Worm (Caenorhabditis elegans) whole organism, L4 larva: Measurements from ENCODE around the gene F48D6.4.

ENCODE experiments used
- D1046.2 ChIP-seq: fragments of 200-800 bp; sonication (Bioruptor generic); IDR thresholded peaks from 2 replicates; pipeline ENCODE4 v1.3.6; 2022; ENCODE audit warnings: missing genetic modification characterization, missing compliant biosample characterization
- F37D6.2 ChIP-seq: sonication (generic microtip); optimal IDR thresholded peaks from 2 replicates; lab custom pipeline; 2016; ENCODE audit warnings: mild to moderate bottlenecking, missing genetic modification characterization, missing compliant biosample characterization
- F44E2.7 ChIP-seq: fragments of 200-800 bp; sonication (Bioruptor generic); IDR thresholded peaks from 2 replicates; pipeline ENCODE4 v2.1.2; 2022; ENCODE audit warnings: missing genetic modification characterization, missing compliant biosample characterization
- T26A8.4 ChIP-seq: fragments of 200-800 bp; sonication (Bioruptor generic); IDR thresholded peaks from 2 replicates; pipeline ENCODE4 v1.3.6; 2022; ENCODE audit warnings: missing genetic modification characterization, missing compliant biosample characterization
- Y5F2A.4 ChIP-seq: fragments of 200-800 bp; sonication (Bioruptor generic); optimal IDR thresholded peaks from 2 replicates; lab custom pipeline; 2018; ENCODE audit warnings: mild to moderate bottlenecking, missing genetic modification characterization, missing compliant biosample characterization
- Y75B8A.6 ChIP-seq: fragments of 200-800 bp; sonication (Bioruptor generic); IDR thresholded peaks from 2 replicates; pipeline ENCODE4 v1.3.6; 2022; ENCODE audit warnings: missing genetic modification reagents, missing genetic modification characterization, missing compliant biosample characterization
- aha-1 ChIP-seq: fragments of 150-350 bp; peaks from one replicate; lab custom pipeline; 2014; ENCODE audit warnings: missing biosample characterization, missing genetic modification characterization
- ama-1 ChIP-seq: fragments of 150-350 bp; optimal IDR thresholded peaks from 2 replicates; lab custom pipeline; 2014; ENCODE audit warnings: inconsistent platforms, mixed read lengths
- ceh-28 ChIP-seq: fragments of 150-350 bp; optimal IDR thresholded peaks from 2 replicates; lab custom pipeline; 2014; ENCODE audit warnings: missing biosample characterization, missing genetic modification reagents, missing genetic modification characterization
- ceh-32 ChIP-seq: sonication (generic microtip); optimal IDR thresholded peaks from 2 replicates; lab custom pipeline; 2016; ENCODE audit warnings: mild to moderate bottlenecking, missing genetic modification characterization, missing compliant biosample characterization; ENCODE audit not compliant: poor library complexity
- cey-2 ChIP-seq: sonication (generic microtip); optimal IDR thresholded peaks from 3 replicates; lab custom pipeline; 2017; ENCODE audit warnings: missing genetic modification characterization, mild to moderate bottlenecking, missing compliant biosample characterization, antibody characterized with exemption, borderline replicate concordance; ENCODE audit not compliant: insufficient read depth
- daf-16 ChIP-seq, 3 experiments: sonication (generic microtip); optimal IDR thresholded peaks; 2 replicates each; lab custom pipeline; 2016 to 2017; ENCODE audit warnings: missing genetic modification characterization in 3 of 3, missing genetic modification reagents in 3 of 3, mild to moderate bottlenecking in 2 of 3, missing compliant biosample characterization in 2 of 3, missing biosample characterization in 1 of 3, moderate library complexity in 1 of 3
- duxl-1 ChIP-seq: sonication (generic microtip); optimal IDR thresholded peaks from 2 replicates; lab custom pipeline; 2016; ENCODE audit warnings: mild to moderate bottlenecking, missing genetic modification characterization, moderate library complexity, missing compliant biosample characterization; ENCODE audit not compliant: poor library complexity
- egl-27 ChIP-seq: sonication (generic microtip); optimal IDR thresholded peaks from 3 replicates; lab custom pipeline; 2017; ENCODE audit warnings: missing biosample characterization, missing genetic modification reagents, missing genetic modification characterization
- hif-1 ChIP-seq, 2 experiments: sonication (generic microtip); optimal IDR thresholded peaks; 2 replicates each; lab custom pipeline; 2016 to 2017; ENCODE audit warnings: missing compliant biosample characterization in 2 of 2, missing genetic modification characterization in 2 of 2, missing genetic modification reagents in 2 of 2, missing genotype in 2 of 2, mild to moderate bottlenecking in 1 of 2
- hlh-11 ChIP-seq: fragments of 200-800 bp; sonication (Bioruptor generic); optimal IDR thresholded peaks from 2 replicates; lab custom pipeline; 2018; ENCODE audit warnings: mild to moderate bottlenecking, missing genetic modification characterization, missing compliant biosample characterization
- hlh-30 ChIP-seq: sonication (generic microtip); optimal IDR thresholded peaks from 2 replicates; lab custom pipeline; 2017; ENCODE audit warnings: antibody characterized with exemption, mild to moderate bottlenecking, missing genetic modification characterization, missing compliant biosample characterization; ENCODE audit not compliant: insufficient read depth
- hmg-1.1 ChIP-seq: fragments of 200-800 bp; sonication (Bioruptor generic); IDR thresholded peaks from 2 replicates; pipeline ENCODE4 v1.3.6; 2022; ENCODE audit warnings: missing genetic modification reagents, missing genetic modification characterization, missing compliant biosample characterization
- lin-1 ChIP-seq: fragments of 200-800 bp; sonication (Bioruptor generic); IDR thresholded peaks from 2 replicates; pipeline ENCODE4 v1.3.6; 2022; ENCODE audit warnings: missing genetic modification reagents, missing genetic modification characterization, missing compliant biosample characterization
- lin-13 ChIP-seq: fragments of 150-350 bp; optimal IDR thresholded peaks from 2 replicates; lab custom pipeline; 2014; ENCODE audit warnings: missing biosample characterization, missing genetic modification reagents, missing genetic modification characterization
- lin-15B ChIP-seq: fragments of 150-350 bp; sonication (generic microtip); optimal IDR thresholded peaks from 3 replicates; lab custom pipeline; 2014; ENCODE audit warnings: missing biosample characterization, missing genetic modification characterization
- lin-38 ChIP-seq: fragments of 200-800 bp; sonication (Bioruptor generic); IDR thresholded peaks from 2 replicates; pipeline ENCODE4 v1.3.6; 2022; ENCODE audit warnings: missing genetic modification reagents, missing genetic modification characterization, missing compliant biosample characterization
- lsy-2 ChIP-seq, 2 experiments: fragments of 150-350 bp in 1 of 2; sonication (generic microtip) in 1 of 2; optimal IDR thresholded peaks; 2 replicates each; lab custom pipeline; 2014 to 2017; ENCODE audit warnings: missing biosample characterization in 2 of 2, missing genetic modification characterization in 2 of 2
- mep-1 ChIP-seq: fragments of 150-350 bp; sonication (generic microtip); optimal IDR thresholded peaks from 3 replicates; lab custom pipeline; 2014; ENCODE audit warnings: missing biosample characterization, missing genetic modification characterization
- mes-2 ChIP-seq: sonication (generic microtip); optimal IDR thresholded peaks from 2 replicates; lab custom pipeline; 2016; ENCODE audit warnings: missing genotype, mild to moderate bottlenecking, missing genetic modification characterization, missing compliant biosample characterization; ENCODE audit not compliant: poor library complexity, severe bottlenecking
- nhr-10 ChIP-seq: fragments of 150-350 bp; optimal IDR thresholded peaks from 2 replicates; lab custom pipeline; 2014; ENCODE audit warnings: missing biosample characterization, missing genetic modification characterization
- nhr-111 ChIP-seq: fragments of 200-800 bp; sonication (Bioruptor generic); optimal IDR thresholded peaks from 2 replicates; lab custom pipeline; 2018; ENCODE audit warnings: mild to moderate bottlenecking, missing genetic modification characterization, missing compliant biosample characterization
- nhr-25 ChIP-seq: sonication (generic microtip); optimal IDR thresholded peaks from 2 replicates; lab custom pipeline; 2017; ENCODE audit warnings: missing genetic modification characterization, mild to moderate bottlenecking, missing compliant biosample characterization, antibody characterized with exemption, moderate library complexity, borderline replicate concordance; ENCODE audit not compliant: insufficient read depth
- nhr-41 ChIP-seq: fragments of 200-800 bp; sonication (Bioruptor generic); IDR thresholded peaks from 2 replicates; pipeline ENCODE4 v1.3.6; 2022; ENCODE audit warnings: missing genetic modification reagents, missing genetic modification characterization, missing compliant biosample characterization
- nhr-42 ChIP-seq: fragments of 200-800 bp; sonication (Bioruptor generic); IDR thresholded peaks from 2 replicates; pipeline ENCODE4 v1.3.6; 2022; ENCODE audit warnings: missing genetic modification characterization, missing compliant biosample characterization
- nhr-6 ChIP-seq: fragments of 150-350 bp; optimal IDR thresholded peaks from 2 replicates; lab custom pipeline; 2014; ENCODE audit warnings: missing biosample characterization, missing genetic modification characterization
- pqm-1 ChIP-seq: sonication (generic microtip); optimal IDR thresholded peaks from 2 replicates; lab custom pipeline; 2017; ENCODE audit warnings: missing biosample characterization, missing genetic modification characterization
- rbr-2 ChIP-seq: sonication (generic microtip); optimal IDR thresholded peaks from 2 replicates; lab custom pipeline; 2016; ENCODE audit warnings: missing genotype, missing genetic modification characterization, missing compliant biosample characterization
- saeg-2 ChIP-seq: fragments of 200-800 bp; sonication (Bioruptor generic); IDR thresholded peaks from 2 replicates; pipeline ENCODE4 v1.3.6; 2022; ENCODE audit warnings: missing genetic modification reagents, missing genetic modification characterization, missing compliant biosample characterization
- set-16 ChIP-seq: fragments of 200-800 bp; sonication (Bioruptor generic); IDR thresholded peaks from 2 replicates; pipeline ENCODE4 v1.3.6; 2022; ENCODE audit warnings: missing genetic modification reagents, missing genetic modification characterization, missing compliant biosample characterization
- snpc-1.2 ChIP-seq: fragments of 200-800 bp; sonication (Bioruptor generic); IDR thresholded peaks from 2 replicates; pipeline ENCODE4 v1.3.6; 2022; ENCODE audit warnings: missing genetic modification reagents, missing genetic modification characterization, missing compliant biosample characterization
- snpc-4 ChIP-seq: fragments of 150-350 bp; optimal IDR thresholded peaks from 2 replicates; lab custom pipeline; 2014; ENCODE audit warnings: missing biosample characterization, missing genetic modification characterization
- spr-3 ChIP-seq: fragments of 200-800 bp; sonication (Bioruptor generic); optimal IDR thresholded peaks from 2 replicates; lab custom pipeline; 2018; ENCODE audit warnings: mild to moderate bottlenecking, missing genetic modification characterization, missing compliant biosample characterization
- tag-97 ChIP-seq: fragments of 200-800 bp; sonication (Bioruptor generic); IDR thresholded peaks from 2 replicates; pipeline ENCODE4 v1.3.6; 2022; ENCODE audit warnings: missing genetic modification characterization, missing compliant biosample characterization
- unc-130 ChIP-seq: sonication (generic microtip); optimal IDR thresholded peaks from 2 replicates; lab custom pipeline; 2016; ENCODE audit warnings: missing genetic modification reagents, missing genetic modification characterization, missing compliant biosample characterization
- unc-62 ChIP-seq, 3 experiments: fragments of 150-350 bp in 1 of 3; sonication (generic microtip); optimal IDR thresholded peaks in 2 of 3; peaks in 1 of 3; 1 replicate in 1 of 3; 2 replicates in 2 of 3; lab custom pipeline; 2014 to 2017; ENCODE audit warnings: missing biosample characterization in 3 of 3, missing genetic modification characterization in 3 of 3, missing genetic modification reagents in 3 of 3, missing genotype in 1 of 3
- vab-7 ChIP-seq: fragments of 200-800 bp; sonication (Bioruptor generic); IDR thresholded peaks from 2 replicates; pipeline ENCODE4 v1.3.6; 2022; ENCODE audit warnings: missing genetic modification reagents, missing genetic modification characterization, missing compliant biosample characterization
- zfp-2 ChIP-seq: sonication (generic microtip); optimal IDR thresholded peaks from 2 replicates; lab custom pipeline; 2016; ENCODE audit warnings: mild to moderate bottlenecking, missing genetic modification characterization, missing compliant biosample characterization

Gene F48D6.4

ce11 chrX:4215500-4216107 is 31.4 kb downstream of the F48D6.4 start (continued):
- TF ChIP-seq daf-16 (GFP tag; optimal IDR thresholded peaks at IDR 0.05; lab: Kevin White, UChicago): peak; percentile 2 to 78
- peak; percentile 96 for TF ChIP-seq daf-16 (tag; optimal IDR thresholded peaks at IDR 0.05; lab: Kevin White, UChicago)
- TF ChIP-seq vab-7: no peak
- TF ChIP-seq, all 104 proteins: peak for 16

ce11 chrX:4214643-4215042 is 32.4 kb downstream of the F48D6.4 start:
- TF ChIP-seq rbr-2 (peak; percentile 22), snpc-4 (no peak), nhr-111 (GFP tag; lab: Kevin White, UChicago) (no peak), nhr-41 (GFP tag; lab: Robert Waterston, UW) (no peak), zfp-2 (tag; lab: Kevin White, UChicago) (no peak), hlh-11 (tag; lab: Kevin White, UChicago) (peak; percentile 33), nhr-42 (no peak), F44E2.7 (GFP tag; lab: Robert Waterston, UW) (no peak), unc-62 (GFP tag; optimal IDR thresholded peaks at IDR 0.05 in 1 of 2; lab: Kevin White, UChicago) (no peak), unc-62 (tag; optimal IDR thresholded peaks at IDR 0.05; lab: Kevin White, UChicago) (no peak), lsy-2 (tag; optimal IDR thresholded peaks at IDR 0.05; lab: Kevin White, UChicago) (peak in 1 of 2 experiments; percentile 14), snpc-1.2 (GFP tag; lab: Robert Waterston, UW) (no peak), nhr-10 (tag; lab: Kevin White, UChicago) (no peak), hmg-1.1 (peak; percentile 52), D1046.2 (GFP tag; lab: Robert Waterston, UW) (no peak), lin-15B (tag; lab: Kevin White, UChicago) (no peak), Y75B8A.6 (no peak), saeg-2 (GFP tag; lab: Robert Waterston, UW) (no peak), hlh-30 (tag; lab: Kevin White, UChicago) (no peak), ceh-32 (tag; lab: Kevin White, UChicago) (no peak), lin-1 (GFP tag; lab: Robert Waterston, UW) (no peak), nhr-6 (no peak), aha-1 (tag; lab: Kevin White, UChicago) (no peak), lin-13 (no peak), nhr-25 (tag; lab: Kevin White, UChicago) (no peak), tag-97 (GFP tag; lab: Robert Waterston, UW) (no peak), Y5F2A.4 (GFP tag; lab: Kevin White, UChicago) (no peak), ceh-28 (tag; lab: Kevin White, UChicago) (no peak), mes-2 (tag; lab: Kevin White, UChicago) (peak; percentile 6), mep-1 (tag; lab: Kevin White, UChicago) (no peak), cey-2 (tag; lab: Kevin White, UChicago) (no peak), lin-38 (GFP tag; lab: Robert Waterston, UW) (no peak), daf-16 (GFP tag; optimal IDR thresholded peaks at IDR 0.05; lab: Kevin White, UChicago) (no peak), daf-16 (tag; optimal IDR thresholded peaks at IDR 0.05; lab: Kevin White, UChicago) (peak; percentile 7), T26A8.4 (GFP tag; lab: Robert Waterston, UW) (no peak), egl-27 (tag; lab: Kevin White, UChicago) (no peak), vab-7 (no peak), spr-3 (GFP tag; lab: Kevin White, UChicago) (no peak), hif-1 (tag; optimal IDR thresholded peaks at IDR 0.05; lab: Kevin White, UChicago) (no peak), duxl-1 (tag; lab: Kevin White, UChicago) (no peak), unc-130 (GFP tag; lab: Kevin White, UChicago) (no peak), F37D6.2 (tag; lab: Kevin White, UChicago) (no peak), pqm-1 (no peak), ama-1 (lab: Kevin White, UChicago) (no peak), set-16 (peak; percentile 45)
